Worm (Caenorhabditis elegans) whole organism, mixed stage, embryonic: ENCODE results near the gene melo-1.

Source experiments
- mab-5 ChIP-seq: fragments of 150-350 bp; optimal IDR thresholded peaks from 2 replicates; lab custom pipeline; 2014; ENCODE audit warnings: missing biosample characterization, missing genetic modification characterization
- nhr-28 ChIP-seq: fragments of 150-350 bp; optimal IDR thresholded peaks from 2 replicates; lab custom pipeline; 2014; ENCODE audit warnings: missing biosample characterization, missing genetic modification characterization
- unc-120 ChIP-seq: sonication (generic microtip); optimal IDR thresholded peaks from 2 replicates; lab custom pipeline; 2017; ENCODE audit warnings: missing genetic modification characterization, missing compliant biosample characterization; ENCODE audit not compliant: poor library complexity, severe bottlenecking
- unc-39 ChIP-seq: fragments of 150-350 bp; optimal IDR thresholded peaks from 2 replicates; lab custom pipeline; 2014; ENCODE audit warnings: missing biosample characterization, missing genetic modification characterization
- unc-62 ChIP-seq: fragments of 150-350 bp; optimal IDR thresholded peaks from 2 replicates; lab custom pipeline; 2014; ENCODE audit warnings: missing biosample characterization, missing genetic modification reagents, missing genetic modification characterization

DNA sequence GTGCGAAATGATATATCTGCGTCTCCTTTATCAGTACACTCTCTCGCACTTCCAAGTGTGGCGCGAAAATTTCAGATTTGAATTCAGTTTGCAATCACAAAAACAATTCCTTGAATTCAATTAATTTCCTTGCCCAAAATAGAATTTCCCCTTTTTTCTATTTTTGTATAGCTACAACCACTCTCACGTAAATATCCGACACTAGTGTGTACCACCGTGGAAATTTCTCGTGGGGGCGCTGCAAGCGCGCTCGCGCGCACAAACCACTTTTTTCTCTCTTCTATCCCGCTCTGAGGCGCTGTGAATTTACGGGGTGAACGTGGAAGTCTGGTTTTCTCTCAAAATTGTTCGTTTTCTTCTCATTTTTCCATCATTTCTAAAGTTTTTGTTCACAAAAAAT lies 5.3 kb upstream of the melo-1 start, which contains the start of gene Y57G11C.8:
- TF ChIP-seq nhr-28 (tag; lab: Kevin White, UChicago) (no peak), mab-5 (no peak), unc-120 (no peak), unc-39 (no peak), unc-62 (GFP tag; lab: Kevin White, UChicago) (no peak)
